Worm (Caenorhabditis elegans): ENCODE data around the gene sod-1.

sod-1 gene

ce11 chrII:6968191-6968675, 5.5 kb downstream of the sod-1 start:
- TF ChIP-seq unc-39 (tag; optimal IDR thresholded peaks at IDR 0.05) (no peak), elt-1 (tag; optimal IDR thresholded peaks at IDR 0.05) (no peak), C34F6.9 (tag; optimal IDR thresholded peaks at IDR 0.05) (peak; percentile 67), nhr-21 (tag; optimal IDR thresholded peaks at IDR 0.05) (peak; percentile 77), unc-62 (GFP tag; optimal IDR thresholded peaks at IDR 0.05) (no peak), ceh-82 (tag; optimal IDR thresholded peaks at IDR 0.05) (peak; percentile 14), nhr-23 (tag; optimal IDR thresholded peaks at IDR 0.05) (no peak), mdl-1 (tag; optimal IDR thresholded peaks at IDR 0.05) (peak; percentile 66 to 76), nhr-10 (tag; optimal IDR thresholded peaks at IDR 0.05) (no peak), skn-1 (tag; optimal IDR thresholded peaks at IDR 0.05) (no peak), unc-55 (GFP tag; optimal IDR thresholded peaks at IDR 0.05) (peak; percentile 24), sma-9 (GFP tag; optimal IDR thresholded peaks at IDR 0.05) (peak; percentile 86), sma-9 (tag; optimal IDR thresholded peaks at IDR 0.05) (no peak), sma-3 (GFP tag; optimal IDR thresholded peaks at IDR 0.05) (peak; percentile 86), nhr-237 (tag; optimal IDR thresholded peaks at IDR 0.05) (no peak), ztf-11 (tag; optimal IDR thresholded peaks at IDR 0.05) (no peak), ceh-16 (tag; optimal IDR thresholded peaks at IDR 0.05) (peak; percentile 38), gmeb-1 (tag; optimal IDR thresholded peaks at IDR 0.05) (peak; percentile 62), egl-27 (tag; optimal IDR thresholded peaks at IDR 0.05) (peak; percentile 61), lin-11 (tag; optimal IDR thresholded peaks at IDR 0.05) (no peak), dmd-4 (tag; optimal IDR thresholded peaks at IDR 0.05) (no peak), elt-3 (tag; optimal IDR thresholded peaks at IDR 0.05) (no peak), ztf-4 (tag; optimal IDR thresholded peaks at IDR 0.05) (peak; percentile 41), blmp-1 (tag; optimal IDR thresholded peaks at IDR 0.05; ENCODE audit: insufficient read depth) (no peak), nhr-77 (tag; optimal IDR thresholded peaks at IDR 0.05) (peak; percentile 44), fos-1 (tag; optimal IDR thresholded peaks at IDR 0.05) (peak; percentile 40), lin-39 (tag; optimal IDR thresholded peaks at IDR 0.05) (no peak), F13H6.1 (tag; optimal IDR thresholded peaks at IDR 0.05) (peak; percentile 70), ztf-1 (GFP tag; conservative IDR thresholded peaks at IDR 0.05) (no peak), lsy-2 (tag; optimal IDR thresholded peaks at IDR 0.05) (peak; percentile 50 to 76), snpc-4 (tag; optimal IDR thresholded peaks at IDR 0.05) (peak; percentile 98), zag-1 (tag; optimal IDR thresholded peaks at IDR 0.05) (peak; percentile 66), Y55F3AM.14 (GFP tag; optimal IDR thresholded peaks at IDR 0.05) (peak; percentile 59), crh-2 (tag; optimal IDR thresholded peaks at IDR 0.05) (peak; percentile 52), ZK546.5 (tag; optimal IDR thresholded peaks at IDR 0.05) (peak; percentile 8), aly-2 (tag; optimal IDR thresholded peaks at IDR 0.05) (no peak), sem-4 (tag; optimal IDR thresholded peaks at IDR 0.05) (peak; percentile 59), nhr-12 (tag; optimal IDR thresholded peaks at IDR 0.05) (no peak), mbf-1 (tag; optimal IDR thresholded peaks at IDR 0.05) (no peak), peb-1 (tag; optimal IDR thresholded peaks at IDR 0.05) (no peak), alr-1 (tag; optimal IDR thresholded peaks at IDR 0.05) (no peak), nhr-11 (tag; optimal IDR thresholded peaks at IDR 0.05) (no peak), ama-1 (optimal IDR thresholded peaks at IDR 0.05) (peak; percentile 95), nhr-6 (tag; optimal IDR thresholded peaks at IDR 0.05) (peak; percentile 2), nhr-129 (tag; optimal IDR thresholded peaks at IDR 0.05) (peak; percentile 70), nhr-25 (tag; optimal IDR thresholded peaks at IDR 0.05) (peak; percentile 41), R02D3.7 (tag; optimal IDR thresholded peaks at IDR 0.05) (peak; percentile 34), lin-13 (GFP tag; optimal IDR thresholded peaks at IDR 0.05) (peak; percentile 60), mab-5 (tag; optimal IDR thresholded peaks at IDR 0.05) (peak; percentile 41)

Data from whole organism, L2 larva.